Worm (Caenorhabditis elegans): ENCODE measurements around the gene set-6.
A peak's percentile ranks its signal among the peaks of the same experiment; 100 is the strongest.

The set-6 gene

DNA sequence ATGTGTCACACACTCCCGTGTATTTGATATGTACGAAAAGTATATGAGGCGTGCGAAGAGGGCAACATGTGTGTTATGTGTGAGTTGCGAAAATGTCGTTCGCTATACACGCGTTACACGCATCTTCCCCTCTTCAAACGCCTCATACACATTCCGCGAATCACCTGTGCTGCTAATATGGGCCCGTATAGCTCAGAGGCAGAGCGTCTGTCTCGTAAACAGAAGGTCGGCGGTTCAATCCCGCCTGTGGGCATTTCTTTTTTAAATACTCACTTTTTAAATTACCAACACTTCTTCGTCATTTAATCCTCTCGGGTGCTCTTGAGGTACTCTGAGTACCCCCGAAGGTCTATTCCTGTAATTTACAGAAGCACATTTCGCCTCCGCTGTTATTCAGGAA, 40.9 kb downstream of the set-6 start (continued):
- TF ChIP-seq F55B11.4 (tag; optimal IDR thresholded peaks at IDR 0.05; ENCODE audit: borderline replicate concordance, insufficient read depth) (no peak), tbx-9 (tag; optimal IDR thresholded peaks at IDR 0.05; ENCODE audit: borderline replicate concordance) (no peak), gei-17 (GFP tag; optimal IDR thresholded peaks at IDR 0.05) (no peak), ztf-26 (tag; optimal IDR thresholded peaks at IDR 0.05) (no peak), ceh-79 (tag; optimal IDR thresholded peaks at IDR 0.05) (no peak), nfya-1 (tag; optimal IDR thresholded peaks at IDR 0.05; ENCODE audit: borderline replicate concordance, insufficient read depth) (no peak), ceh-91 (GFP tag; IDR thresholded peaks at IDR 0.05) (no peak), T07F8.4 (tag; optimal IDR thresholded peaks at IDR 0.05) (peak; percentile 23), athp-1 (tag; optimal IDR thresholded peaks at IDR 0.05) (peak; percentile 58), T26A5.8 (tag; optimal IDR thresholded peaks at IDR 0.05) (no peak), F10E7.11 (tag; optimal IDR thresholded peaks at IDR 0.05) (no peak), F33H1.4 (GFP tag; IDR thresholded peaks at IDR 0.05) (no peak), him-1 (tag; optimal IDR thresholded peaks at IDR 0.05) (peak; percentile 87), F22D6.2 (tag; optimal IDR thresholded peaks at IDR 0.05) (no peak), mes-4 (tag; optimal IDR thresholded peaks at IDR 0.05) (peak; percentile 2), ztf-18 (tag; optimal IDR thresholded peaks at IDR 0.05) (peak; percentile 58), ZK185.1 (tag; optimal IDR thresholded peaks at IDR 0.05; ENCODE audit: poor library complexity, severe bottlenecking) (peak; percentile 50), sdz-38 (tag; optimal IDR thresholded peaks at IDR 0.05) (no peak), pha-4 (tag; optimal IDR thresholded peaks at IDR 0.05) (no peak), hlh-26 (GFP tag; conservative IDR thresholded peaks at IDR 0.05) (no peak), ceh-27 (GFP tag; optimal IDR thresholded peaks at IDR 0.05) (peak; percentile 3), nfya-2 (GFP tag; IDR thresholded peaks at IDR 0.05) (no peak), lin-40 (tag; optimal IDR thresholded peaks at IDR 0.05) (no peak), lsl-1 (GFP tag; optimal IDR thresholded peaks at IDR 0.05) (no peak), snpc-1.1 (tag; optimal IDR thresholded peaks at IDR 0.05; ENCODE audit: insufficient read depth) (no peak), ceh-40 (GFP tag; IDR thresholded peaks at IDR 0.05) (0 out of 2 replicates have a peak, but pooled peaks have one; percentile 50), madf-8 (GFP tag; conservative IDR thresholded peaks at IDR 0.05) (no peak), akir-1 (GFP tag; optimal IDR thresholded peaks at IDR 0.05) (no peak), nhr-179 (tag; optimal IDR thresholded peaks at IDR 0.05) (no peak), F39B2.1 (GFP tag; IDR thresholded peaks at IDR 0.05) (0 out of 2 replicates have a peak, but pooled peaks have one; percentile 21), ztf-3 (GFP tag; optimal IDR thresholded peaks at IDR 0.05) (no peak), hlh-12 (tag; optimal IDR thresholded peaks at IDR 0.05) (no peak), fkh-3 (tag; optimal IDR thresholded peaks at IDR 0.05) (no peak), nfyb-1 (GFP tag; IDR thresholded peaks at IDR 0.05) (peak; percentile 67), bed-2 (GFP tag; IDR thresholded peaks at IDR 0.05) (no peak), rec-8 (tag; optimal IDR thresholded peaks at IDR 0.05) (peak in 1 of 2 experiments; percentile 50), Y95B8A.8 (GFP tag; IDR thresholded peaks at IDR 0.05) (no peak), nhr-120 (GFP tag; IDR thresholded peaks at IDR 0.05) (no peak), ceh-58 (GFP tag; IDR thresholded peaks at IDR 0.05) (no peak), dox-1 (GFP tag; IDR thresholded peaks at IDR 0.05) (peak; percentile 79; the same call in 1 of the 2 replicates), attf-3 (GFP tag; conservative IDR thresholded peaks at IDR 0.05) (no peak), hmg-1.2 (GFP tag; IDR thresholded peaks at IDR 0.05) (peak; percentile 69), B0336.3 (GFP tag; IDR thresholded peaks at IDR 0.05) (no peak), hmg-20 (GFP tag; IDR thresholded peaks at IDR 0.05) (peak; percentile 16; the same call in 1 of the 2 replicates), B0019.2 (GFP tag; conservative IDR thresholded peaks at IDR 0.05) (no peak), ekl-4 (GFP tag; IDR thresholded peaks at IDR 0.05) (no peak), ztf-22 (GFP tag; optimal IDR thresholded peaks at IDR 0.05) (no peak), lir-1 (GFP tag; conservative IDR thresholded peaks at IDR 0.05) (no peak), Y56A3A.18 (GFP tag; IDR thresholded peaks at IDR 0.05) (0 out of 2 replicates have a peak, but pooled peaks have one; percentile 42)

All from whole organism, young adult.